Worm (Caenorhabditis elegans): ENCODE results near the gene ptrn-1.

- no peak for TF ChIP-seq ceh-18 (tag; optimal IDR thresholded peaks at IDR 0.05)
- TF ChIP-seq fkh-10 (GFP tag; optimal IDR thresholded peaks at IDR 0.05) = no peak
Observed at ce11 chrX:16978308-16978707, 51.7 kb downstream of the ptrn-1 start, which contains the start of gene mbl-1.

Data from whole organism, late embryonic.